Fruit fly (Drosophila melanogaster) whole organism, prepupa: Measurements from ENCODE around the gene RapGAP1.

Experiments
- Blimp-1 ChIP-seq: fragments of 200-800 bp; sonication (Bioruptor generic); optimal IDR thresholded peaks from 3 replicates; lab custom pipeline; 2017; ENCODE audit warnings: missing biosample characterization, missing genetic modification characterization, mild to moderate bottlenecking, moderate library complexity, missing genetic modification reagents
- CG10669 ChIP-seq: fragments of 200-800 bp; sonication (Bioruptor generic); optimal IDR thresholded peaks from 3 replicates; lab custom pipeline; 2018; ENCODE audit warnings: missing biosample characterization, mild to moderate bottlenecking, missing genetic modification characterization, moderate library complexity
- CG11294 ChIP-seq: fragments of 200-800 bp; sonication (Bioruptor generic); IDR thresholded peaks from 2 replicates; pipeline ENCODE4 v1.3.6; 2022; ENCODE audit warnings: missing biosample characterization, missing genetic modification characterization
- CG15336 ChIP-seq: fragments of 200-800 bp; sonication (Bioruptor generic); IDR thresholded peaks from 2 replicates; pipeline ENCODE4 v1.3.6; 2022; ENCODE audit warnings: missing biosample characterization, missing genetic modification characterization
- CG16779 ChIP-seq: fragments of 200-800 bp; sonication (Bioruptor generic); optimal IDR thresholded peaks from 3 replicates; lab custom pipeline; 2017; ENCODE audit warnings: missing biosample characterization, mild to moderate bottlenecking, missing genetic modification characterization
- CG3032 ChIP-seq: fragments of 200-800 bp; optimal IDR thresholded peaks from 2 replicates; lab custom pipeline; 2019; ENCODE audit warnings: missing biosample characterization, mild to moderate bottlenecking, missing genetic modification characterization, moderate library complexity
- CG31627 ChIP-seq: fragments of 200-800 bp; sonication (Bioruptor generic); optimal IDR thresholded peaks from 3 replicates; lab custom pipeline; 2016; ENCODE audit warnings: missing biosample characterization, missing genetic modification characterization
- CG34406 ChIP-seq: fragments of 200-800 bp; sonication (Bioruptor generic); optimal IDR thresholded peaks from 3 replicates; lab custom pipeline; 2016; ENCODE audit warnings: missing biosample characterization, missing genetic modification characterization
- CG3919 ChIP-seq: fragments of 200-800 bp; sonication (Bioruptor generic); optimal IDR thresholded peaks from 3 replicates; lab custom pipeline; 2016; ENCODE audit warnings: missing biosample characterization, missing genetic modification characterization
- CG4318 ChIP-seq: fragments of 200-800 bp; sonication (Bioruptor generic); optimal IDR thresholded peaks from 3 replicates; lab custom pipeline; 2017; ENCODE audit warnings: missing biosample characterization, mild to moderate bottlenecking, missing genetic modification characterization
- CG6163 ChIP-seq: fragments of 200-800 bp; sonication (Bioruptor generic); IDR thresholded peaks from 3 replicates; pipeline ENCODE4 v1.3.6; 2022; ENCODE audit warnings: missing biosample characterization, missing genetic modification characterization
- CG6276 ChIP-seq: fragments of 200-800 bp; sonication (Bioruptor generic); optimal IDR thresholded peaks from 2 replicates; lab custom pipeline; 2017; ENCODE audit warnings: missing biosample characterization, mild to moderate bottlenecking, missing genetic modification characterization
- CG6792 ChIP-seq: fragments of 200-800 bp; sonication (Bioruptor generic); optimal IDR thresholded peaks from 3 replicates; lab custom pipeline; 2016; ENCODE audit warnings: missing biosample characterization, missing genetic modification characterization
- CG6854 ChIP-seq: fragments of 200-800 bp; sonication (Bioruptor generic); optimal IDR thresholded peaks from 2 replicates; lab custom pipeline; 2017; ENCODE audit warnings: missing biosample characterization, mild to moderate bottlenecking, missing genetic modification characterization
- CG7368 ChIP-seq: fragments of 200-800 bp; sonication (Bioruptor generic); optimal IDR thresholded peaks from 3 replicates; lab custom pipeline; 2016; ENCODE audit warnings: missing biosample characterization, missing genetic modification characterization
- CG8119 ChIP-seq: fragments of 200-800 bp; sonication (Bioruptor generic); IDR thresholded peaks from 3 replicates; pipeline ENCODE4 v1.3.6; 2022; ENCODE audit warnings: missing biosample characterization, missing genetic modification characterization
- CG8319 ChIP-seq: fragments of 200-800 bp; sonication (Bioruptor generic); optimal IDR thresholded peaks from 3 replicates; lab custom pipeline; 2016; ENCODE audit warnings: missing biosample characterization, missing genetic modification characterization
- CG8632 ChIP-seq: fragments of 200-800 bp; sonication (Bioruptor generic); optimal IDR thresholded peaks from 3 replicates; lab custom pipeline; 2016; ENCODE audit warnings: missing biosample characterization, missing genetic modification characterization
- CG9139 ChIP-seq: fragments of 200-800 bp; sonication (Bioruptor generic); optimal IDR thresholded peaks from 3 replicates; lab custom pipeline; 2017; ENCODE audit warnings: missing biosample characterization, mild to moderate bottlenecking, missing genetic modification characterization
- Eip75B ChIP-seq: fragments of 200-800 bp; sonication (Bioruptor generic); optimal IDR thresholded peaks from 3 replicates; lab custom pipeline; 2016; ENCODE audit warnings: missing biosample characterization, missing genetic modification characterization
- Eip78C ChIP-seq: fragments of 200-800 bp; sonication (Bioruptor generic); peaks from one replicate; lab custom pipeline; 2016; ENCODE audit warnings: missing biosample characterization, missing genetic modification characterization
- Eip93F ChIP-seq: fragments of 200-800 bp; sonication (Bioruptor generic); optimal IDR thresholded peaks from 2 replicates; lab custom pipeline; 2016; ENCODE audit warnings: missing biosample characterization, mild to moderate bottlenecking, missing genetic modification characterization
- Ets21C ChIP-seq: fragments of 200-800 bp; sonication (Bioruptor generic); optimal IDR thresholded peaks from 3 replicates; lab custom pipeline; 2016; ENCODE audit warnings: missing biosample characterization, missing genetic modification characterization
- Ets96B ChIP-seq: fragments of 200-800 bp; optimal IDR thresholded peaks from 2 replicates; lab custom pipeline; 2019; ENCODE audit warnings: missing biosample characterization, mild to moderate bottlenecking, missing genetic modification characterization, moderate library complexity
- Hr38 ChIP-seq: sonication (Bioruptor generic); optimal IDR thresholded peaks from 2 replicates; lab custom pipeline; 2016; ENCODE audit warnings: missing biosample characterization, missing genetic modification characterization
- Hr4 ChIP-seq: fragments of 200-800 bp; sonication (Bioruptor generic); optimal IDR thresholded peaks from 3 replicates; lab custom pipeline; 2016; ENCODE audit warnings: missing biosample characterization, missing genetic modification characterization
- Lpt ChIP-seq: fragments of 200-800 bp; sonication (Bioruptor generic); optimal IDR thresholded peaks from 3 replicates; lab custom pipeline; 2016; ENCODE audit warnings: missing biosample characterization, missing genetic modification characterization
- Met ChIP-seq: fragments of 200-800 bp; sonication (Bioruptor generic); optimal IDR thresholded peaks from 3 replicates; lab custom pipeline; 2016; ENCODE audit warnings: missing biosample characterization, missing genetic modification characterization
- OdsH ChIP-seq: fragments of 200-800 bp; sonication (Bioruptor generic); optimal IDR thresholded peaks from 3 replicates; lab custom pipeline; 2016; ENCODE audit warnings: missing biosample characterization, missing genetic modification characterization
- Smox ChIP-seq: fragments of 200-800 bp; sonication (Bioruptor generic); optimal IDR thresholded peaks from 3 replicates; lab custom pipeline; 2016; ENCODE audit warnings: missing biosample characterization, missing genetic modification characterization
- Sox102F ChIP-seq: fragments of 200-800 bp; sonication (Bioruptor generic); optimal IDR thresholded peaks from 2 replicates; lab custom pipeline; 2016; ENCODE audit warnings: missing biosample characterization, mild to moderate bottlenecking, missing genetic modification characterization
- Sox14 ChIP-seq: fragments of 200-800 bp; sonication (Bioruptor generic); optimal IDR thresholded peaks from 3 replicates; lab custom pipeline; 2016; ENCODE audit warnings: missing biosample characterization, missing genetic modification characterization
- Sox15 ChIP-seq: fragments of 200-800 bp; sonication (Bioruptor generic); optimal IDR thresholded peaks from 3 replicates; lab custom pipeline; 2016; ENCODE audit warnings: missing biosample characterization, missing genetic modification characterization
- eg ChIP-seq: fragments of 200-800 bp; sonication (Bioruptor generic); IDR thresholded peaks from 3 replicates; pipeline ENCODE4 v1.3.6; 2022; ENCODE audit warnings: missing biosample characterization, missing genetic modification characterization
- esn ChIP-seq: fragments of 200-800 bp; sonication (Bioruptor generic); optimal IDR thresholded peaks from 2 replicates; lab custom pipeline; 2016; ENCODE audit warnings: missing biosample characterization, mild to moderate bottlenecking, missing genetic modification characterization, moderate library complexity
- fd59A ChIP-seq: fragments of 200-800 bp; sonication (Bioruptor generic); optimal IDR thresholded peaks from 2 replicates; lab custom pipeline; 2017; ENCODE audit warnings: missing biosample characterization, mild to moderate bottlenecking, missing genetic modification characterization, missing genetic modification reagents
- fd85E ChIP-seq: fragments of 200-800 bp; sonication (Bioruptor generic); optimal IDR thresholded peaks from 3 replicates; lab custom pipeline; 2016; ENCODE audit warnings: missing biosample characterization, missing genetic modification characterization
- fkh ChIP-seq: fragments of 200-800 bp; sonication (Bioruptor generic); optimal IDR thresholded peaks from 3 replicates; lab custom pipeline; 2017; ENCODE audit warnings: missing biosample characterization, mild to moderate bottlenecking, missing genetic modification characterization, moderate library complexity
- lz ChIP-seq: fragments of 200-800 bp; sonication (Bioruptor generic); optimal IDR thresholded peaks from 3 replicates; lab custom pipeline; 2016; ENCODE audit warnings: missing biosample characterization, missing genetic modification characterization
- spab ChIP-seq: fragments of 200-800 bp; sonication (Bioruptor generic); optimal IDR thresholded peaks from 2 replicates; lab custom pipeline; 2017; ENCODE audit warnings: missing biosample characterization, mild to moderate bottlenecking, missing genetic modification characterization, missing genetic modification reagents
- svp ChIP-seq: fragments of 200-800 bp; sonication (Bioruptor generic); peaks from one replicate; lab custom pipeline; 2016; ENCODE audit warnings: missing biosample characterization, missing genetic modification characterization
- vri ChIP-seq: fragments of 200-800 bp; sonication (Bioruptor generic); optimal IDR thresholded peaks from 3 replicates; lab custom pipeline; 2016; ENCODE audit warnings: missing biosample characterization, mild to moderate bottlenecking, missing genetic modification characterization

Gene RapGAP1

DNA sequence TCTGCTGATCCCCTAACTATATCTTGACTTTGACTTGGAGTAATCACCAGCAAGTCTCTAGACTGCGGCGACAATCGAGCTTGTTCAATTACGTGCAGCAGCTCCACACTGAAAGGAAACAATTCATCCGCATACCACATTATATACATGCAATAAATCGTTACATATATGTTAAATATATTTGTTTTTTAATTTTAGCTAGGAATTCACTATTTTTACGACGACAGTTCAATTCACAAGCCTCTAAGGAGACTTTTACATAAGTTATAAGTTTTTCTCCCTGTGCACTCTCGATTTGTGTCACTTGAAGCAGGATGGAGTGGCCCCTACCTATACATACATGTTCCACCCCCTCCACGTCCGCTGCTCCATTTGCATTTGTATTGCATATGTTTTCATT lies 19.9 kb upstream of the RapGAP1 start (continued):
- no peak for TF ChIP-seq CG31627 (GFP tag; lab: Kevin White, UChicago)
- peak; percentile 32 for TF ChIP-seq CG34406
- TF ChIP-seq fkh (GFP tag; lab: Kevin White, UChicago) = no peak
- TF ChIP-seq esn = no peak
- TF ChIP-seq Eip75B (GFP tag; lab: Kevin White, UChicago) = no peak
- TF ChIP-seq CG10669 (GFP tag; lab: Kevin White, UChicago) = peak; percentile 39
- peak; percentile 23 for TF ChIP-seq fd59A
- peak; percentile 42 for TF ChIP-seq OdsH (GFP tag; lab: Kevin White, UChicago)
- no peak for TF ChIP-seq Ets21C
- peak; percentile 25 for TF ChIP-seq CG6792
- TF ChIP-seq Sox102F (GFP tag; lab: Kevin White, UChicago) = no peak
- TF ChIP-seq Sox14 (GFP tag; lab: Kevin White, UChicago) = no peak
- TF ChIP-seq vri = no peak
- no peak for TF ChIP-seq Smox (GFP tag; lab: Kevin White, UChicago)
- peak; percentile 48 for TF ChIP-seq CG4318 (GFP tag; lab: Kevin White, UChicago)
- TF ChIP-seq CG16779 = no peak
- no peak for TF ChIP-seq CG3919 (GFP tag; lab: Kevin White, UChicago)
- TF ChIP-seq CG3032 = peak; percentile 55
- no peak for TF ChIP-seq Eip93F (GFP tag; lab: Kevin White, UChicago)
- TF ChIP-seq CG9139 = no peak
- peak; percentile 18 for TF ChIP-seq spab
- TF ChIP-seq Blimp-1 (GFP tag; lab: Kevin White, UChicago) = no peak
- no peak for TF ChIP-seq Met (GFP tag; lab: Kevin White, UChicago)
- no peak for TF ChIP-seq fd85E (GFP tag; lab: Kevin White, UChicago)
- no peak for TF ChIP-seq Hr38 (GFP tag; lab: Kevin White, UChicago)
- peak; percentile 47 for TF ChIP-seq CG6276 (GFP tag; lab: Kevin White, UChicago)
- no peak for TF ChIP-seq CG8319
- TF ChIP-seq Sox15 = no peak

dm6 chr2L:7598260-7598659 lies 19.5 kb upstream of the RapGAP1 start:
- TF ChIP-seq Hr4 = peak; percentile 61
- TF ChIP-seq CG6854 (GFP tag; lab: Kevin White, UChicago) = no peak
- TF ChIP-seq CG3032 = no peak
- peak; percentile 5; the same call in 2 of the 3 replicates for TF ChIP-seq CG6163
- TF ChIP-seq Eip78C = peak; percentile 77
- TF ChIP-seq Met (GFP tag; lab: Kevin White, UChicago) = no peak
- TF ChIP-seq CG16779 = no peak
- no peak for TF ChIP-seq lz (GFP tag; lab: Kevin White, UChicago)
- TF ChIP-seq CG3919 (GFP tag; lab: Kevin White, UChicago) = peak; percentile 21
- TF ChIP-seq CG7368 (GFP tag; lab: Kevin White, UChicago) = no peak
- peak; percentile 33 for TF ChIP-seq Lpt
- peak; percentile 8; the same call in 1 of the 2 replicates for TF ChIP-seq CG11294 (GFP tag; lab: Robert Waterston, UW)
- peak; percentile 58 for TF ChIP-seq CG15336 (GFP tag; lab: Robert Waterston, UW)
- TF ChIP-seq eg (GFP tag; lab: Robert Waterston, UW) = peak; percentile 52
- no peak for TF ChIP-seq Sox102F (GFP tag; lab: Kevin White, UChicago)
- no peak for TF ChIP-seq Smox (GFP tag; lab: Kevin White, UChicago)
- no peak for TF ChIP-seq fd59A
- TF ChIP-seq CG10669 (GFP tag; lab: Kevin White, UChicago) = peak; percentile 5
- TF ChIP-seq Ets96B (tag; lab: Kevin White, UChicago) = no peak
- TF ChIP-seq CG6276 (GFP tag; lab: Kevin White, UChicago) = peak; percentile 39
- no peak for TF ChIP-seq CG8632
- TF ChIP-seq CG8119 = peak; percentile 28; the same call in 1 of the 3 replicates
- TF ChIP-seq Eip75B (GFP tag; lab: Kevin White, UChicago) = no peak
- no peak for TF ChIP-seq CG8319
- TF ChIP-seq CG6792 = no peak
- no peak for TF ChIP-seq svp
- TF ChIP-seq, all 60 proteins: peak for 11
